Fruit fly (Drosophila melanogaster) whole organism, embryonic: ENCODE data around the gene CG33090.

ENCODE experiments used
- BEAF-32 ChIP-seq: fragments of 200-800 bp; sonication (Bioruptor generic); optimal IDR thresholded peaks from 3 replicates; lab custom pipeline; 2017; ENCODE audit warnings: missing biosample characterization, missing genetic modification characterization, mild to moderate bottlenecking, moderate library complexity, missing genetic modification reagents
- CG11504 ChIP-seq: fragments of 200-800 bp; sonication (Bioruptor generic); optimal IDR thresholded peaks from 3 replicates; lab custom pipeline; 2019; ENCODE audit warnings: missing biosample characterization, mild to moderate bottlenecking, missing genetic modification characterization, moderate library complexity
- CG12236 ChIP-seq: fragments of 200-800 bp; sonication (Bioruptor generic); optimal IDR thresholded peaks from 2 replicates; lab custom pipeline; 2016; ENCODE audit warnings: missing biosample characterization, missing genetic modification characterization
- CG14014 ChIP-seq: fragments of 200-800 bp; sonication (Bioruptor generic); IDR thresholded peaks from 2 replicates; pipeline ENCODE4 v1.3.6; 2022; ENCODE audit warnings: missing biosample characterization, missing genetic modification characterization
- CG14710 ChIP-seq: fragments of 200-800 bp; sonication (Bioruptor generic); optimal IDR thresholded peaks from 3 replicates; lab custom pipeline; 2019; ENCODE audit warnings: missing biosample characterization, mild to moderate bottlenecking, missing genetic modification characterization, moderate library complexity
- CG15479 ChIP-seq: fragments of 200-800 bp; sonication (Bioruptor generic); optimal IDR thresholded peaks from 3 replicates; lab custom pipeline; 2019; ENCODE audit warnings: missing biosample characterization, mild to moderate bottlenecking, missing genetic modification characterization, moderate library complexity
- CG15601 ChIP-seq: fragments of 200-800 bp; sonication (Bioruptor generic); optimal IDR thresholded peaks from 3 replicates; lab custom pipeline; 2019; ENCODE audit warnings: missing biosample characterization, mild to moderate bottlenecking, missing genetic modification characterization, moderate library complexity
- CG1603 ChIP-seq: fragments of 200-800 bp; sonication (Bioruptor generic); optimal IDR thresholded peaks from 2 replicates; lab custom pipeline; 2019; ENCODE audit warnings: missing biosample characterization, mild to moderate bottlenecking, missing genetic modification characterization, moderate library complexity
- CG2199 ChIP-seq: fragments of 200-800 bp; sonication (Bioruptor generic); IDR thresholded peaks from 3 replicates; pipeline ENCODE4 v1.3.6; 2022; ENCODE audit warnings: missing biosample characterization, missing genetic modification characterization
- CG32767 ChIP-seq: fragments of 200-800 bp; sonication (Bioruptor generic); IDR thresholded peaks from 2 replicates; pipeline ENCODE4 v1.3.6; 2022; ENCODE audit warnings: missing biosample characterization, missing genetic modification characterization
- CG4360 ChIP-seq: fragments of 200-800 bp; sonication (Bioruptor generic); IDR thresholded peaks from 2 replicates; pipeline ENCODE4 v1.3.6; 2022; ENCODE audit warnings: missing biosample characterization, missing genetic modification characterization
- CG4854 ChIP-seq: fragments of 200-800 bp; sonication (Bioruptor generic); optimal IDR thresholded peaks from 2 replicates; lab custom pipeline; 2016; ENCODE audit warnings: missing biosample characterization, missing genetic modification characterization, inconsistent platforms
- CG6791 ChIP-seq: fragments of 200-800 bp; sonication (Bioruptor generic); IDR thresholded peaks from 3 replicates; pipeline ENCODE4 v1.3.6; 2022; ENCODE audit warnings: missing biosample characterization, missing genetic modification characterization; ENCODE audit not compliant: partially characterized antibody
- CG6854 ChIP-seq: fragments of 200-800 bp; sonication (Bioruptor generic); optimal IDR thresholded peaks from 3 replicates; lab custom pipeline; 2017; ENCODE audit warnings: missing biosample characterization, mild to moderate bottlenecking, missing genetic modification characterization
- CG7745 ChIP-seq: fragments of 200-800 bp; sonication (Bioruptor generic); optimal IDR thresholded peaks from 2 replicates; lab custom pipeline; 2018; ENCODE audit warnings: missing biosample characterization, mild to moderate bottlenecking, missing genetic modification characterization, moderate library complexity
- CG9437 ChIP-seq: fragments of 200-800 bp; sonication (Bioruptor generic); optimal IDR thresholded peaks from 2 replicates; lab custom pipeline; 2018; ENCODE audit warnings: missing biosample characterization, mild to moderate bottlenecking, missing genetic modification characterization
- CTCF ChIP-seq: fragments of 200-800 bp; sonication (Bioruptor generic); optimal IDR thresholded peaks from 2 replicates; lab custom pipeline; 2017; ENCODE audit warnings: missing biosample characterization, mild to moderate bottlenecking, missing genetic modification characterization, moderate library complexity
- Jarid2 ChIP-seq: fragments of 200-800 bp; sonication (Bioruptor generic); optimal IDR thresholded peaks from 3 replicates; lab custom pipeline; 2017; ENCODE audit warnings: mild to moderate bottlenecking, missing biosample characterization, missing genetic modification reagents, missing genetic modification characterization
- Lhr ChIP-seq: fragments of 200-800 bp; sonication (Bioruptor generic); optimal IDR thresholded peaks from 3 replicates; lab custom pipeline; 2017; ENCODE audit warnings: mild to moderate bottlenecking, missing biosample characterization, missing genetic modification reagents, missing genetic modification characterization
- Lim3 ChIP-seq: fragments of 200-800 bp; sonication (Bioruptor generic); IDR thresholded peaks from 2 replicates; pipeline ENCODE4 v1.3.6; 2022; ENCODE audit warnings: missing biosample characterization, missing genetic modification characterization
- MBD-R2 ChIP-seq: fragments of 200-800 bp; sonication (Bioruptor generic); IDR thresholded peaks from 2 replicates; pipeline ENCODE4 v1.3.6; 2022; ENCODE audit warnings: missing biosample characterization, missing genetic modification characterization
- Myb ChIP-seq: fragments of 200-800 bp; sonication (Bioruptor generic); optimal IDR thresholded peaks from 2 replicates; lab custom pipeline; 2016; ENCODE audit warnings: missing biosample characterization, missing genetic modification characterization
- Pdp1 ChIP-seq, 2 experiments: fragments of 200-800 bp; sonication (Bioruptor generic); optimal IDR thresholded peaks; 3 replicates each; lab custom pipeline; 2016; ENCODE audit warnings: missing biosample characterization in 2 of 2, missing genetic modification characterization in 2 of 2, mild to moderate bottlenecking in 1 of 2, moderate library complexity in 1 of 2
- ara ChIP-seq: fragments of 200-800 bp; sonication (Bioruptor generic); IDR thresholded peaks from 2 replicates; pipeline ENCODE4 v1.3.6; 2022; ENCODE audit warnings: missing biosample characterization, missing genetic modification characterization
- da ChIP-seq: fragments of 200-800 bp; sonication (Bioruptor generic); optimal IDR thresholded peaks from 2 replicates; lab custom pipeline; 2016; ENCODE audit warnings: missing biosample characterization, missing genetic modification characterization
- gce ChIP-seq: fragments of 200-800 bp; sonication (Bioruptor generic); IDR thresholded peaks from 3 replicates; pipeline ENCODE4 v1.3.6; 2022; ENCODE audit warnings: missing biosample characterization, missing genetic modification characterization
- gcm ChIP-seq: fragments of 200-800 bp; sonication (Bioruptor generic); optimal IDR thresholded peaks from 2 replicates; lab custom pipeline; 2019; ENCODE audit warnings: missing biosample characterization, mild to moderate bottlenecking, missing genetic modification characterization, moderate library complexity
- gfzf ChIP-seq: fragments of 200-800 bp; sonication (Bioruptor generic); optimal IDR thresholded peaks from 2 replicates; lab custom pipeline; 2016; ENCODE audit warnings: missing biosample characterization, mild to moderate bottlenecking, missing genetic modification characterization, moderate library complexity
- grau ChIP-seq: fragments of 200-800 bp; optimal IDR thresholded peaks from 3 replicates; lab custom pipeline; 2019; ENCODE audit warnings: missing biosample characterization, mild to moderate bottlenecking, missing genetic modification characterization, moderate library complexity
- h ChIP-seq: fragments of >200 bp; optimal IDR thresholded peaks from 2 replicates; lab custom pipeline; 2017
- jigr1 ChIP-seq: fragments of 200-800 bp; sonication (Bioruptor generic); IDR thresholded peaks from 3 replicates; pipeline ENCODE4 v1.3.6; 2022; ENCODE audit warnings: missing biosample characterization, missing genetic modification characterization
- nau ChIP-seq: fragments of 200-800 bp; sonication (Bioruptor generic); optimal IDR thresholded peaks from 3 replicates; lab custom pipeline; 2017; ENCODE audit warnings: missing biosample characterization, mild to moderate bottlenecking, missing genetic modification characterization, missing genetic modification reagents
- oc ChIP-seq: fragments of 200-800 bp; sonication (Bioruptor generic); optimal IDR thresholded peaks from 2 replicates; lab custom pipeline; 2018; ENCODE audit warnings: missing biosample characterization, mild to moderate bottlenecking, missing genetic modification characterization, moderate library complexity
- pita ChIP-seq: fragments of 200-800 bp; sonication (Bioruptor generic); optimal IDR thresholded peaks from 2 replicates; lab custom pipeline; 2017; ENCODE audit warnings: missing biosample characterization, mild to moderate bottlenecking, missing genetic modification characterization
- pros ChIP-seq: fragments of 200-800 bp; sonication (Bioruptor generic); optimal IDR thresholded peaks from 3 replicates; lab custom pipeline; 2019; ENCODE audit warnings: missing biosample characterization, mild to moderate bottlenecking, missing genetic modification characterization, moderate library complexity
- pzg ChIP-seq: fragments of 200-800 bp; sonication (Bioruptor generic); optimal IDR thresholded peaks from 3 replicates; lab custom pipeline; 2018; ENCODE audit warnings: missing biosample characterization, mild to moderate bottlenecking, missing genetic modification characterization, moderate library complexity
- ssp ChIP-seq: fragments of 200-800 bp; sonication (Bioruptor generic); IDR thresholded peaks from 2 replicates; pipeline ENCODE4 v1.3.6; 2022; ENCODE audit warnings: missing biosample characterization, missing genetic modification characterization
- stwl ChIP-seq: fragments of 200-800 bp; sonication (Bioruptor generic); optimal IDR thresholded peaks from 3 replicates; lab custom pipeline; 2018; ENCODE audit warnings: missing biosample characterization, mild to moderate bottlenecking, missing genetic modification characterization, moderate library complexity
- trem ChIP-seq: fragments of 200-800 bp; optimal IDR thresholded peaks from 3 replicates; lab custom pipeline; 2019; ENCODE audit warnings: missing biosample characterization, mild to moderate bottlenecking, missing genetic modification characterization, moderate library complexity
- zen2 ChIP-seq: fragments of 200-800 bp; sonication (Bioruptor generic); IDR thresholded peaks from 3 replicates; pipeline ENCODE4 v1.3.6; 2022; ENCODE audit warnings: missing biosample characterization, missing genetic modification characterization; ENCODE audit not compliant: partially characterized antibody

The CG33090 gene

dm6 chr2L:14333965-14334364 is at the start of gene CG33090 (continued):
- TF ChIP-seq gcm (GFP tag; lab: Kevin White, UChicago), result no peak
- peak; percentile 84 for TF ChIP-seq Jarid2 (GFP tag; lab: Kevin White, UChicago)

dm6 chr2L:14284636-14285035 is 49.3 kb upstream of the CG33090 start:
- 0 out of 2 replicates have a peak, but pooled peaks have one; percentile 40 for TF ChIP-seq ara (GFP tag; lab: Robert Waterston, UW)
- TF ChIP-seq CG14014 (GFP tag; lab: Robert Waterston, UW), result no peak
- no peak for TF ChIP-seq CG4854 (GFP tag; lab: Kevin White, UChicago)
- peak; percentile 52 for TF ChIP-seq oc (tag; lab: Kevin White, UChicago)
- TF ChIP-seq BEAF-32, result no peak
- peak; percentile 20 for TF ChIP-seq CG15479 (GFP tag; lab: Kevin White, UChicago)
- no peak for TF ChIP-seq CG6854 (GFP tag; lab: Kevin White, UChicago)
- peak in 1 of 2 experiments; percentile 74 for TF ChIP-seq Pdp1 (GFP tag; optimal IDR thresholded peaks at IDR 0.05; lab: Kevin White, UChicago)
- TF ChIP-seq CG2199, result 0 out of 3 replicates have a peak, but pooled peaks have one; percentile 37
- peak; percentile 83 for TF ChIP-seq grau (tag; lab: Kevin White, UChicago)
- peak; percentile 17 for TF ChIP-seq CG7745 (tag; lab: Kevin White, UChicago)
- TF ChIP-seq CG12236 (GFP tag; lab: Kevin White, UChicago), result no peak
- peak; percentile 54; the same call in 1 of the 2 replicates for TF ChIP-seq CG4360 (GFP tag; lab: Robert Waterston, UW)

dm6 chr2L:14287907-14288306 is 46.1 kb upstream of the CG33090 start:
- no peak for TF ChIP-seq CG9437 (GFP tag; lab: Kevin White, UChicago)
- 0 out of 2 replicates have a peak, but pooled peaks have one; percentile 29 for TF ChIP-seq ara (GFP tag; lab: Robert Waterston, UW)
- peak; percentile 93 for TF ChIP-seq pita (GFP tag; lab: Kevin White, UChicago)
- no peak for TF ChIP-seq h (lab: Kevin White, UChicago)
- TF ChIP-seq pzg (GFP tag; lab: Kevin White, UChicago), result peak; percentile 1
- TF ChIP-seq CG14710, result peak; percentile 9
- peak; percentile 28 for TF ChIP-seq trem
- peak; percentile 36; the same call in 1 of the 3 replicates for TF ChIP-seq CG6791
- TF ChIP-seq jigr1, result no peak
- 0 out of 3 replicates have a peak, but pooled peaks have one; percentile 21 for TF ChIP-seq zen2 (GFP tag; lab: Robert Waterston, UW)
- TF ChIP-seq da (GFP tag; lab: Kevin White, UChicago), result no peak
- no peak for TF ChIP-seq CG32767 (GFP tag; lab: Robert Waterston, UW)
- TF ChIP-seq CG1603 (tag; lab: Kevin White, UChicago), result peak; percentile 41
- TF ChIP-seq MBD-R2 (GFP tag; lab: Robert Waterston, UW), result 0 out of 2 replicates have a peak, but pooled peaks have one; percentile 20
- TF ChIP-seq CG15601, result peak; percentile 1
- TF ChIP-seq Jarid2 (GFP tag; lab: Kevin White, UChicago), result peak; percentile 23
- TF ChIP-seq gce (GFP tag; lab: Robert Waterston, UW), result peak; percentile 6; the same call in 1 of the 3 replicates
- peak; percentile 53 for TF ChIP-seq Lhr (GFP tag; lab: Kevin White, UChicago)
- TF ChIP-seq nau (GFP tag; lab: Kevin White, UChicago), result no peak
- TF ChIP-seq CG11504 (tag; lab: Kevin White, UChicago), result peak; percentile 86
- TF ChIP-seq ssp (GFP tag; lab: Robert Waterston, UW), result no peak
- TF ChIP-seq Lim3, result no peak
- peak; percentile 97 for TF ChIP-seq Myb (GFP tag; lab: Kevin White, UChicago)
- TF ChIP-seq pros (GFP tag; lab: Kevin White, UChicago), result no peak
- TF ChIP-seq stwl, result peak; percentile 63
- TF ChIP-seq CTCF (GFP tag; lab: Kevin White, UChicago), result peak; percentile 78
- peak; percentile 36 for TF ChIP-seq gfzf (GFP tag; lab: Kevin White, UChicago)
- TF ChIP-seq, all 482 proteins: peak for 18
